Worm (Caenorhabditis elegans) whole organism, young adult: ENCODE measurements around the gene elt-3.

ENCODE experiments used
- B0261.1 ChIP-seq: sonication (generic microtip); optimal IDR thresholded peaks from 2 replicates; lab custom pipeline; 2016; ENCODE audit warnings: mild to moderate bottlenecking, missing genetic modification characterization, moderate library complexity, missing compliant biosample characterization
- C17E4.6 ChIP-seq: fragments of 200-800 bp; sonication (Bioruptor generic); IDR thresholded peaks from 2 replicates; pipeline ENCODE4 v1.3.6; 2022; ENCODE audit warnings: missing genetic modification reagents, missing genetic modification characterization, missing compliant biosample characterization
- F10E7.11 ChIP-seq: sonication (generic microtip); optimal IDR thresholded peaks from 2 replicates; lab custom pipeline; 2017; ENCODE audit warnings: mild to moderate bottlenecking, missing genetic modification characterization, moderate library complexity, missing compliant biosample characterization
- F33H1.4 ChIP-seq: fragments of 200-800 bp; sonication (Bioruptor generic); IDR thresholded peaks from 2 replicates; pipeline ENCODE4 v1.3.6; 2022; ENCODE audit warnings: missing genetic modification reagents, missing genetic modification characterization, missing compliant biosample characterization
- F55B11.4 ChIP-seq: sonication (generic microtip); optimal IDR thresholded peaks from 2 replicates; lab custom pipeline; 2016; ENCODE audit warnings: missing compliant biosample characterization, missing genetic modification characterization, borderline replicate concordance; ENCODE audit not compliant: insufficient read depth
- K11D2.4 ChIP-seq: fragments of 200-800 bp; sonication (Bioruptor generic); IDR thresholded peaks from 2 replicates; pipeline ENCODE4 v1.3.6; 2022; ENCODE audit warnings: missing genetic modification reagents, missing genetic modification characterization, missing compliant biosample characterization
- Y53G8AR.9 ChIP-seq: fragments of 200-800 bp; sonication (Bioruptor generic); conservative IDR thresholded peaks from 2 replicates; pipeline ENCODE4 v1.3.6; 2022; ENCODE audit warnings: missing genetic modification reagents, missing genetic modification characterization, missing compliant biosample characterization
- ama-1 ChIP-seq, 3 experiments: fragments of 150-350 bp in 1 of 3; sonication (generic microtip) in 2 of 3; optimal IDR thresholded peaks; 2 replicates each; lab custom pipeline; 2014 to 2018; ENCODE audit warnings: missing biosample characterization in 2 of 3, missing genetic modification characterization in 2 of 3, missing genetic modification reagents in 2 of 3
- aptf-2 ChIP-seq: fragments of 200-800 bp; sonication (Bioruptor generic); conservative IDR thresholded peaks from 2 replicates; pipeline ENCODE4 v1.3.6; 2022; ENCODE audit warnings: missing genetic modification reagents, missing genetic modification characterization, missing compliant biosample characterization
- atf-7 ChIP-seq: sonication (generic microtip); optimal IDR thresholded peaks from 2 replicates; lab custom pipeline; 2017; ENCODE audit warnings: mild to moderate bottlenecking, missing genetic modification characterization, missing compliant biosample characterization
- attf-5 ChIP-seq: fragments of 200-800 bp; sonication (Bioruptor generic); optimal IDR thresholded peaks from 2 replicates; lab custom pipeline; 2018; ENCODE audit warnings: mild to moderate bottlenecking, missing genetic modification characterization, missing compliant biosample characterization
- bed-1 ChIP-seq: fragments of 200-800 bp; sonication (Bioruptor generic); IDR thresholded peaks from 2 replicates; pipeline ENCODE4 v1.3.6; 2022; ENCODE audit warnings: missing genetic modification reagents, missing genetic modification characterization, missing compliant biosample characterization
- ccch-3 ChIP-seq: fragments of 200-800 bp; sonication (Bioruptor generic); optimal IDR thresholded peaks from 2 replicates; lab custom pipeline; 2018; ENCODE audit warnings: mild to moderate bottlenecking, missing genetic modification characterization, missing compliant biosample characterization
- cebp-1 ChIP-seq, 2 experiments: fragments of 200-800 bp in 1 of 2; sonication (Bioruptor generic) in 1 of 2; sonication (generic microtip) in 1 of 2; IDR thresholded peaks in 1 of 2; optimal IDR thresholded peaks in 1 of 2; 2 replicates each; pipeline versions ENCODE4 v1.3.6 to Lab custom; 2017 to 2022; ENCODE audit warnings: missing compliant biosample characterization in 2 of 2, missing genetic modification characterization in 2 of 2, mild to moderate bottlenecking in 1 of 2, missing genetic modification reagents in 1 of 2, moderate library complexity in 1 of 2
- cebp-2 ChIP-seq: fragments of 200-800 bp; sonication (Bioruptor generic); IDR thresholded peaks from 2 replicates; pipeline ENCODE4 v1.3.6; 2022; ENCODE audit warnings: missing genetic modification characterization, missing compliant biosample characterization
- ceh-100 ChIP-seq: fragments of 200-800 bp; sonication (Bioruptor generic); IDR thresholded peaks from 2 replicates; pipeline ENCODE4 v1.3.6; 2022; ENCODE audit warnings: missing genetic modification reagents, missing genetic modification characterization, missing compliant biosample characterization
- ceh-27 ChIP-seq: fragments of 200-800 bp; sonication (Bioruptor generic); optimal IDR thresholded peaks from 2 replicates; lab custom pipeline; 2018; ENCODE audit warnings: mild to moderate bottlenecking, missing genetic modification characterization, moderate library complexity, missing compliant biosample characterization
- dpff-1 ChIP-seq: sonication (generic microtip); optimal IDR thresholded peaks from 2 replicates; lab custom pipeline; 2017; ENCODE audit warnings: mild to moderate bottlenecking, missing genetic modification characterization, missing compliant biosample characterization
- efl-1 ChIP-seq: fragments of 150-350 bp; optimal IDR thresholded peaks from 2 replicates; lab custom pipeline; 2014; ENCODE audit warnings: missing biosample characterization, missing genetic modification reagents, missing genetic modification characterization
- egl-18 ChIP-seq: fragments of 200-800 bp; sonication (Bioruptor generic); IDR thresholded peaks from 2 replicates; pipeline ENCODE4 v1.3.6; 2022; ENCODE audit warnings: missing genetic modification reagents, missing genetic modification characterization, missing compliant biosample characterization
- egrh-3 ChIP-seq: fragments of 200-800 bp; sonication (Bioruptor generic); IDR thresholded peaks from 2 replicates; pipeline ENCODE4 v1.3.6; 2022; ENCODE audit warnings: missing genetic modification reagents, missing genetic modification characterization, missing compliant biosample characterization
- ets-4 ChIP-seq: fragments of 200-800 bp; sonication (Bioruptor generic); optimal IDR thresholded peaks from 2 replicates; lab custom pipeline; 2018; ENCODE audit warnings: mild to moderate bottlenecking, missing genetic modification characterization, missing compliant biosample characterization
- fkh-3 ChIP-seq: sonication (generic microtip); optimal IDR thresholded peaks from 2 replicates; lab custom pipeline; 2016; ENCODE audit warnings: mild to moderate bottlenecking, missing genetic modification characterization, missing compliant biosample characterization
- gei-17 ChIP-seq: fragments of 200-800 bp; sonication (Bioruptor generic); optimal IDR thresholded peaks from 2 replicates; lab custom pipeline; 2018; ENCODE audit warnings: mild to moderate bottlenecking, missing genetic modification characterization, missing compliant biosample characterization
- let-607 ChIP-seq, 2 experiments: fragments of 200-800 bp in 1 of 2; sonication (Bioruptor generic) in 1 of 2; sonication (generic microtip) in 1 of 2; optimal IDR thresholded peaks; 2 replicates each; lab custom pipeline; 2016 to 2018; ENCODE audit warnings: mild to moderate bottlenecking in 2 of 2, missing compliant biosample characterization in 2 of 2, missing genetic modification characterization in 2 of 2, moderate library complexity in 2 of 2, missing genotype in 1 of 2
- lir-1 ChIP-seq: fragments of 200-800 bp; sonication (Bioruptor generic); conservative IDR thresholded peaks from 2 replicates; pipeline ENCODE4 v1.3.6; 2022; ENCODE audit warnings: missing genetic modification reagents, missing genetic modification characterization, missing compliant biosample characterization
- lsy-27 ChIP-seq: sonication (generic microtip); optimal IDR thresholded peaks from 2 replicates; lab custom pipeline; 2017; ENCODE audit warnings: missing genetic modification characterization, mild to moderate bottlenecking, missing compliant biosample characterization, antibody characterized with exemption, missing genotype, borderline replicate concordance; ENCODE audit not compliant: insufficient read depth
- madf-8 ChIP-seq: fragments of 200-800 bp; sonication (Bioruptor generic); conservative IDR thresholded peaks from 2 replicates; pipeline ENCODE4 v1.3.6; 2022; ENCODE audit warnings: missing genetic modification reagents, missing genetic modification characterization, missing compliant biosample characterization
- mel-28 ChIP-seq: sonication (generic microtip); optimal IDR thresholded peaks from 2 replicates; lab custom pipeline; 2016; ENCODE audit warnings: borderline replicate concordance, mild to moderate bottlenecking, missing genetic modification characterization, missing compliant biosample characterization
- mes-4 ChIP-seq: sonication (generic microtip); optimal IDR thresholded peaks from 2 replicates; lab custom pipeline; 2016; ENCODE audit warnings: missing genotype, missing genetic modification characterization, missing compliant biosample characterization
- mxl-1 ChIP-seq: sonication (generic microtip); optimal IDR thresholded peaks from 2 replicates; lab custom pipeline; 2016; ENCODE audit warnings: missing genetic modification characterization, missing compliant biosample characterization
- nhr-179 ChIP-seq: sonication (generic microtip); optimal IDR thresholded peaks from 2 replicates; lab custom pipeline; 2016; ENCODE audit warnings: mild to moderate bottlenecking, missing genetic modification characterization, missing compliant biosample characterization
- nhr-27 ChIP-seq: fragments of 200-800 bp; sonication (Bioruptor generic); optimal IDR thresholded peaks from 2 replicates; lab custom pipeline; 2018; ENCODE audit warnings: mild to moderate bottlenecking, missing genetic modification characterization, moderate library complexity, missing compliant biosample characterization
- nhr-80 ChIP-seq: sonication (generic microtip); optimal IDR thresholded peaks from 2 replicates; lab custom pipeline; 2016; ENCODE audit warnings: missing genetic modification characterization, missing compliant biosample characterization
- sea-2 ChIP-seq: fragments of 200-800 bp; sonication (Bioruptor generic); IDR thresholded peaks from 2 replicates; pipeline ENCODE4 v1.3.6; 2022; ENCODE audit warnings: missing genetic modification characterization, missing compliant biosample characterization
- snpc-1.3 ChIP-seq: sonication (generic microtip); optimal IDR thresholded peaks from 2 replicates; lab custom pipeline; 2017; ENCODE audit warnings: missing genetic modification characterization, mild to moderate bottlenecking, missing compliant biosample characterization, antibody characterized with exemption, moderate library complexity, missing genotype, missing genetic modification reagents; ENCODE audit not compliant: insufficient read depth
- snpc-4 ChIP-seq, 5 experiments: fragments of 150-350 bp in 1 of 5; sonication (generic microtip) in 4 of 5; optimal IDR thresholded peaks; 2 replicates each; lab custom pipeline; 2014 to 2018; ENCODE audit warnings: missing genetic modification characterization in 5 of 5, missing biosample characterization in 3 of 5, antibody characterized with exemption in 2 of 5, mild to moderate bottlenecking in 2 of 5, missing compliant biosample characterization in 2 of 5, missing genotype in 2 of 5, moderate library complexity in 2 of 5, missing genetic modification reagents in 1 of 5
- unc-130 ChIP-seq: sonication (generic microtip); optimal IDR thresholded peaks from 2 replicates; lab custom pipeline; 2016; ENCODE audit warnings: missing genetic modification reagents, missing genetic modification characterization, missing compliant biosample characterization
- xnd-1 ChIP-seq: sonication (generic microtip); optimal IDR thresholded peaks from 2 replicates; lab custom pipeline; 2016; ENCODE audit warnings: missing genotype, missing genetic modification reagents, missing genetic modification characterization, missing compliant biosample characterization
- zfh-2 ChIP-seq: fragments of 200-800 bp; sonication (Bioruptor generic); conservative IDR thresholded peaks from 2 replicates; pipeline ENCODE4 v1.3.6; 2022; ENCODE audit warnings: missing genetic modification reagents, missing genetic modification characterization, missing compliant biosample characterization

Gene elt-3

DNA sequence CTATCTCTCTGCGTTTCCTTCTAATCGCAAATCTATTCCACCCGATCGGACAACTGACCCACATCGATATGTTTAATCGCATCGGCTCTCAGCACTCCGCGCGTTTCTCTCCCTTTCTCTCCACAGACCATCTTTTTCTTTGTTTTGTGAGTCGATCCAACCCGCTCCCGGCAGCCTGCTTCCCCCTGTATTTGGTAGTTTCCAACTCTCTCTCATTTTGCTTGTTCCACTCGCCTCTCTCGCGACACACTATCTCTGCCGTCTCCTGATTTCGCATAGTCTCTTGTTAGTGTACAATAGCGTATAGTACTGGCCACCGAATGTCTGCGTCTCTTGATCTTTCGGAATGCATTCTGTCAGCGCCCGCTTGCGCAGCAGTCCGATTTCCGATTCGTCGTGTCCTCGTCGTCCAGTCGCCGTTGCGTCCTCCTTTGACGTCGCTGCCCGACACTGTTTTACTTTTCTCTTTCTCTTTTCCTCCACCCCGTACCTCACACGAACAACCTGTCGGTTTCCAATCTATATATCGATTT, 16.0 kb downstream of the elt-3 start (continued):
- TF ChIP-seq Y53G8AR.9 (no peak), ceh-27 (GFP tag; lab: Kevin White, UChicago) (peak; percentile 24), ceh-100 (GFP tag; lab: Robert Waterston, UW) (no peak), mxl-1 (no peak), efl-1 (GFP tag; lab: Kevin White, UChicago) (no peak), let-607 (tag; optimal IDR thresholded peaks at IDR 0.05; lab: Kevin White, UChicago) (no peak), sea-2 (GFP tag; lab: Robert Waterston, UW) (no peak)

DNA sequence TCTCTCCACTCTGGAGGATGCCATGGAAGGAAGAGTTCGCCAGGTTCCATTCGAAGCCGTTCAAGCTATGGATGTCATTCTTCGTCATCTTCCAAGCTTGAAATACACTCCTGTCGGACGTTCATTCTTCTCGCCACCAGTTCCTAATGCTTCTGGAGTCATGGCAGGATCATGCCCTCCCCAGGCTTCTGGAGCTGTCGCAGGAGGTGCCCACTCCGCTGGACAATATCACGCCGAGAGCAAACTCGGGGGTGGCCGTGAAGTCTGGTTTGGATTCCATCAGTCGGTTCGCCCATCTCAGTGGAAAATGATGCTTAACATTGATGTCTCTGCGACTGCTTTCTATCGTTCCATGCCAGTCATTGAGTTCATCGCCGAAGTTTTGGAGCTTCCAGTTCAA, 17.7 kb downstream of the elt-3 start:
- TF ChIP-seq unc-130 (no peak), bed-1 (GFP tag; lab: Robert Waterston, UW) (no peak), nhr-27 (tag; lab: Kevin White, UChicago) (no peak), egl-18 (GFP tag; lab: Robert Waterston, UW) (no peak), zfh-2 (GFP tag; lab: Robert Waterston, UW) (peak; percentile 65)

DNA sequence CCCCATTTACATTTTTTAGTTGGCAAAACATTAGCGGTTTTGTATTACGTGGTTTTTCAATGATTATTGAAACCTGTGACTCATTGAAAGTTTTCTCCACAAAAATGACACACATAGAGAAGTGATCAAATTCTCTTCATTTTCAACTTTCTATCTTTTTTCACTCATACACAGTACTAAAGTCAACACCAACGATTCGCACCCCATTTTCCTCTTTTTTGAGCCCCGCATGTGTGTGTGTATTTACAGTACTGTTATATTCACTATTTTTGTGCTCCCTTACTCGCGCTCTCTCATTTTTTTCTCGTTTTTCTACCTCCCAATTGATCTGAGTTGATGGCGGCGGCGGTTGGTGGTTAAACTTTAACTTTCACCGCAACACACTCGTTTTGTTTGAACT, 23.8 kb downstream of the elt-3 start:
- TF ChIP-seq F33H1.4 (GFP tag; lab: Robert Waterston, UW) = no peak
- TF ChIP-seq cebp-1 (GFP tag; IDR thresholded peaks at IDR 0.05; lab: Robert Waterston, UW) = no peak
- no peak for TF ChIP-seq cebp-1 (tag; optimal IDR thresholded peaks at IDR 0.05; lab: Kevin White, UChicago)
- TF ChIP-seq ama-1 (optimal IDR thresholded peaks at IDR 0.05; lab: Kevin White, UChicago) = no peak
- TF ChIP-seq ama-1 (GFP tag; optimal IDR thresholded peaks at IDR 0.05; lab: Kevin White, UChicago) = no peak
- TF ChIP-seq B0261.1 (tag; lab: Kevin White, UChicago) = no peak
- no peak for TF ChIP-seq ets-4
- TF ChIP-seq attf-5 (GFP tag; lab: Kevin White, UChicago) = no peak
- TF ChIP-seq fkh-3 (tag; lab: Kevin White, UChicago) = no peak
- TF ChIP-seq dpff-1 (tag; lab: Kevin White, UChicago) = no peak
- no peak for TF ChIP-seq nhr-179 (tag; lab: Kevin White, UChicago)
- no peak for TF ChIP-seq ccch-3 (GFP tag; lab: Kevin White, UChicago)
- no peak for TF ChIP-seq C17E4.6
- TF ChIP-seq lsy-27 (tag; lab: Kevin White, UChicago) = no peak
- TF ChIP-seq snpc-4 (GFP tag; optimal IDR thresholded peaks at IDR 0.05; lab: Kevin White, UChicago) = no peak
- no peak for TF ChIP-seq snpc-4 (tag; optimal IDR thresholded peaks at IDR 0.05; lab: Kevin White, UChicago)

DNA sequence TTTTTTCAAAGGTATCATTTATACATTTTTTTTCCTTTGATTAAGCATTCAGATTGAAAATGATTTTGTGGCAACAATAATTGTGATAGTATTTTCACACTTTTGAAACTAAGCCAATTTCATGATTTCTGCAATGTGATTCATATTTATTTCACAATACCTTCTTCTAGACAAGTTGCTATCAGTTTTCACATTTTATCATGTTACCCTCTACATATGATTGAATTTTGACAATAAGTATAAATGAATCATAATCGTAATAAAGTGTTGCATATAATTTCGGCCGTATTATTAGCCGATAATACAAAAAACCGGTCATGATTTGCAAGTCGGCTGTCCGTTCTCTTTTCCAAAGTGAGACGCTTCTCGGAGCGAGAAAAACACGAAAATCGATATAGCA, 24.7 kb downstream of the elt-3 start:
- TF ChIP-seq mes-4 (tag; lab: Kevin White, UChicago) (no peak), cebp-1 (GFP tag; IDR thresholded peaks at IDR 0.05; lab: Robert Waterston, UW) (peak; percentile 45; the same call in 1 of the 2 replicates), cebp-1 (tag; optimal IDR thresholded peaks at IDR 0.05; lab: Kevin White, UChicago) (peak; percentile 71), nhr-80 (tag; lab: Kevin White, UChicago) (peak; percentile 25)

ce11 chrX:13959849-13960248, 25.2 kb downstream of the elt-3 start, which contains the start of gene syx-2:
Gene syx-2, plus strand, starts transcription at chrX:13960149.
- TF ChIP-seq egrh-3 (GFP tag; lab: Robert Waterston, UW) (no peak), K11D2.4 (no peak), mel-28 (no peak), cebp-2 (no peak), atf-7 (tag; lab: Kevin White, UChicago) (no peak), F10E7.11 (tag; lab: Kevin White, UChicago) (no peak), F33H1.4 (GFP tag; lab: Robert Waterston, UW) (no peak), gei-17 (no peak), aptf-2 (GFP tag; lab: Robert Waterston, UW) (no peak), snpc-1.3 (tag; lab: Kevin White, UChicago) (no peak), F55B11.4 (tag; lab: Kevin White, UChicago) (no peak), madf-8 (no peak), lir-1 (GFP tag; lab: Robert Waterston, UW) (no peak), nhr-80 (tag; lab: Kevin White, UChicago) (no peak), xnd-1 (tag; lab: Kevin White, UChicago) (no peak)
